Worm (Caenorhabditis elegans) whole organism, L4 larva: ENCODE results near the gene F18G5.6.
A peak's percentile ranks its signal among the peaks of the same experiment; 100 is the strongest.

Experiments used
- D1046.2 ChIP-seq: fragments of 200-800 bp; sonication (Bioruptor generic); IDR thresholded peaks from 2 replicates; pipeline ENCODE4 v1.3.6; 2022; ENCODE audit warnings: missing genetic modification characterization, missing compliant biosample characterization
- F10B5.3 ChIP-seq: sonication (generic microtip); optimal IDR thresholded peaks from 2 replicates; lab custom pipeline; 2016; ENCODE audit warnings: mild to moderate bottlenecking, missing genetic modification characterization, missing compliant biosample characterization
- F44E2.7 ChIP-seq: fragments of 200-800 bp; sonication (Bioruptor generic); IDR thresholded peaks from 2 replicates; pipeline ENCODE4 v2.1.2; 2022; ENCODE audit warnings: missing genetic modification characterization, missing compliant biosample characterization
- T26A8.4 ChIP-seq: fragments of 200-800 bp; sonication (Bioruptor generic); IDR thresholded peaks from 2 replicates; pipeline ENCODE4 v1.3.6; 2022; ENCODE audit warnings: missing genetic modification characterization, missing compliant biosample characterization
- Y75B8A.6 ChIP-seq: fragments of 200-800 bp; sonication (Bioruptor generic); IDR thresholded peaks from 2 replicates; pipeline ENCODE4 v1.3.6; 2022; ENCODE audit warnings: missing genetic modification reagents, missing genetic modification characterization, missing compliant biosample characterization
- ZK546.5 ChIP-seq, 2 experiments: sonication (generic microtip); optimal IDR thresholded peaks; 2 replicates each; lab custom pipeline; 2017; ENCODE audit warnings: missing biosample characterization in 2 of 2, missing genetic modification characterization in 2 of 2
- aha-1 ChIP-seq: fragments of 150-350 bp; peaks from one replicate; lab custom pipeline; 2014; ENCODE audit warnings: missing biosample characterization, missing genetic modification characterization
- aly-2 ChIP-seq: sonication (generic microtip); optimal IDR thresholded peaks from 2 replicates; lab custom pipeline; 2018; ENCODE audit warnings: missing biosample characterization, missing genetic modification characterization
- ama-1 ChIP-seq: fragments of 150-350 bp; optimal IDR thresholded peaks from 2 replicates; lab custom pipeline; 2014; ENCODE audit warnings: inconsistent platforms, mixed read lengths
- ceh-20 ChIP-seq: fragments of 200-800 bp; sonication (Bioruptor generic); IDR thresholded peaks from 2 replicates; pipeline ENCODE4 v1.3.6; 2022; ENCODE audit warnings: missing genetic modification reagents, missing genetic modification characterization, missing compliant biosample characterization
- ceh-28 ChIP-seq: fragments of 150-350 bp; optimal IDR thresholded peaks from 2 replicates; lab custom pipeline; 2014; ENCODE audit warnings: missing biosample characterization, missing genetic modification reagents, missing genetic modification characterization
- ceh-44 ChIP-seq: fragments of 200-800 bp; sonication (Bioruptor generic); IDR thresholded peaks from 2 replicates; pipeline ENCODE4 v1.3.6; 2022; ENCODE audit warnings: missing genetic modification reagents, missing genetic modification characterization, missing compliant biosample characterization
- daf-16 ChIP-seq, 3 experiments: sonication (generic microtip); optimal IDR thresholded peaks; 2 replicates each; lab custom pipeline; 2016 to 2017; ENCODE audit warnings: missing genetic modification characterization in 3 of 3, missing genetic modification reagents in 3 of 3, mild to moderate bottlenecking in 2 of 3, missing compliant biosample characterization in 2 of 3, missing biosample characterization in 1 of 3, moderate library complexity in 1 of 3
- dmd-6 ChIP-seq: fragments of 200-800 bp; sonication (Bioruptor generic); IDR thresholded peaks from 2 replicates; pipeline ENCODE4 v1.3.6; 2022; ENCODE audit warnings: missing genetic modification reagents, missing genetic modification characterization, missing compliant biosample characterization
- dmd-8 ChIP-seq: fragments of 200-800 bp; sonication (Bioruptor generic); IDR thresholded peaks from 2 replicates; pipeline ENCODE4 v1.3.6; 2022; ENCODE audit warnings: missing genetic modification characterization, missing compliant biosample characterization
- duxl-1 ChIP-seq: sonication (generic microtip); optimal IDR thresholded peaks from 2 replicates; lab custom pipeline; 2016; ENCODE audit warnings: mild to moderate bottlenecking, missing genetic modification characterization, moderate library complexity, missing compliant biosample characterization; ENCODE audit not compliant: poor library complexity
- dve-1 ChIP-seq: sonication (generic microtip); optimal IDR thresholded peaks from 2 replicates; lab custom pipeline; 2017; ENCODE audit warnings: antibody characterized with exemption, mild to moderate bottlenecking, missing genetic modification characterization, missing compliant biosample characterization; ENCODE audit not compliant: insufficient read depth
- egl-43 ChIP-seq: fragments of 200-800 bp; sonication (Bioruptor generic); IDR thresholded peaks from 2 replicates; pipeline ENCODE4 v1.3.6; 2022; ENCODE audit warnings: missing genetic modification reagents, missing genetic modification characterization, missing compliant biosample characterization
- fos-1 ChIP-seq: fragments of 150-350 bp; optimal IDR thresholded peaks from 2 replicates; lab custom pipeline; 2014; ENCODE audit warnings: missing biosample characterization, missing genetic modification characterization
- hlh-11 ChIP-seq: fragments of 200-800 bp; sonication (Bioruptor generic); optimal IDR thresholded peaks from 2 replicates; lab custom pipeline; 2018; ENCODE audit warnings: mild to moderate bottlenecking, missing genetic modification characterization, missing compliant biosample characterization
- hlh-30 ChIP-seq: sonication (generic microtip); optimal IDR thresholded peaks from 2 replicates; lab custom pipeline; 2017; ENCODE audit warnings: antibody characterized with exemption, mild to moderate bottlenecking, missing genetic modification characterization, missing compliant biosample characterization; ENCODE audit not compliant: insufficient read depth
- hmg-1.1 ChIP-seq: fragments of 200-800 bp; sonication (Bioruptor generic); IDR thresholded peaks from 2 replicates; pipeline ENCODE4 v1.3.6; 2022; ENCODE audit warnings: missing genetic modification reagents, missing genetic modification characterization, missing compliant biosample characterization
- mep-1 ChIP-seq: fragments of 150-350 bp; sonication (generic microtip); optimal IDR thresholded peaks from 3 replicates; lab custom pipeline; 2014; ENCODE audit warnings: missing biosample characterization, missing genetic modification characterization
- nhr-11 ChIP-seq: fragments of 150-350 bp; optimal IDR thresholded peaks from 2 replicates; lab custom pipeline; 2014; ENCODE audit warnings: missing biosample characterization, missing genetic modification characterization
- nhr-111 ChIP-seq: fragments of 200-800 bp; sonication (Bioruptor generic); optimal IDR thresholded peaks from 2 replicates; lab custom pipeline; 2018; ENCODE audit warnings: mild to moderate bottlenecking, missing genetic modification characterization, missing compliant biosample characterization
- nhr-25 ChIP-seq: sonication (generic microtip); optimal IDR thresholded peaks from 2 replicates; lab custom pipeline; 2017; ENCODE audit warnings: missing genetic modification characterization, mild to moderate bottlenecking, missing compliant biosample characterization, antibody characterized with exemption, moderate library complexity, borderline replicate concordance; ENCODE audit not compliant: insufficient read depth
- nhr-28 ChIP-seq: fragments of 150-350 bp; optimal IDR thresholded peaks from 2 replicates; lab custom pipeline; 2014; ENCODE audit warnings: missing biosample characterization, missing genetic modification characterization
- nhr-42 ChIP-seq: fragments of 200-800 bp; sonication (Bioruptor generic); IDR thresholded peaks from 2 replicates; pipeline ENCODE4 v1.3.6; 2022; ENCODE audit warnings: missing genetic modification characterization, missing compliant biosample characterization
- nhr-76 ChIP-seq: fragments of 150-350 bp; optimal IDR thresholded peaks from 2 replicates; lab custom pipeline; 2014; ENCODE audit warnings: missing biosample characterization, missing genetic modification characterization
- pha-4 ChIP-seq, 2 experiments: fragments of 150-350 bp in 1 of 2; fragments of 200-800 bp in 1 of 2; sonication (Bioruptor generic) in 1 of 2; IDR thresholded peaks in 1 of 2; optimal IDR thresholded peaks in 1 of 2; 2 replicates each; pipeline versions ENCODE4 v1.3.6 to Lab custom; 2014 to 2022; ENCODE audit warnings: missing genetic modification characterization in 2 of 2, missing genetic modification reagents in 2 of 2, missing biosample characterization in 1 of 2, missing compliant biosample characterization in 1 of 2
- php-3 ChIP-seq: fragments of 200-800 bp; sonication (Bioruptor generic); IDR thresholded peaks from 2 replicates; pipeline ENCODE4 v1.3.6; 2022; ENCODE audit warnings: missing genetic modification reagents, missing genetic modification characterization, missing compliant biosample characterization
- pqm-1 ChIP-seq: sonication (generic microtip); optimal IDR thresholded peaks from 2 replicates; lab custom pipeline; 2017; ENCODE audit warnings: missing biosample characterization, missing genetic modification characterization
- spr-3 ChIP-seq: fragments of 200-800 bp; sonication (Bioruptor generic); optimal IDR thresholded peaks from 2 replicates; lab custom pipeline; 2018; ENCODE audit warnings: mild to moderate bottlenecking, missing genetic modification characterization, missing compliant biosample characterization
- unc-62 ChIP-seq, 3 experiments: fragments of 150-350 bp in 1 of 3; sonication (generic microtip); optimal IDR thresholded peaks in 2 of 3; peaks in 1 of 3; 1 replicate in 1 of 3; 2 replicates in 2 of 3; lab custom pipeline; 2014 to 2017; ENCODE audit warnings: missing biosample characterization in 3 of 3, missing genetic modification characterization in 3 of 3, missing genetic modification reagents in 3 of 3, missing genotype in 1 of 3
- vab-7 ChIP-seq: fragments of 200-800 bp; sonication (Bioruptor generic); IDR thresholded peaks from 2 replicates; pipeline ENCODE4 v1.3.6; 2022; ENCODE audit warnings: missing genetic modification reagents, missing genetic modification characterization, missing compliant biosample characterization
- zfp-3 ChIP-seq: fragments of 200-800 bp; sonication (Bioruptor generic); conservative IDR thresholded peaks from 2 replicates; pipeline ENCODE4 v1.3.6; 2022; ENCODE audit warnings: missing genetic modification reagents, missing genetic modification characterization, missing compliant biosample characterization
- zip-11 ChIP-seq: fragments of 200-800 bp; sonication (Bioruptor generic); IDR thresholded peaks from 2 replicates; pipeline ENCODE4 v1.3.6; 2022; ENCODE audit warnings: missing genetic modification characterization, missing compliant biosample characterization
- zip-2 ChIP-seq: fragments of 150-350 bp; optimal IDR thresholded peaks from 2 replicates; lab custom pipeline; 2014; ENCODE audit warnings: missing biosample characterization, missing genetic modification characterization
- ztf-7 ChIP-seq: fragments of 150-350 bp; optimal IDR thresholded peaks from 2 replicates; lab custom pipeline; 2014; ENCODE audit warnings: missing biosample characterization, missing genetic modification characterization

F18G5.6 gene

DNA sequence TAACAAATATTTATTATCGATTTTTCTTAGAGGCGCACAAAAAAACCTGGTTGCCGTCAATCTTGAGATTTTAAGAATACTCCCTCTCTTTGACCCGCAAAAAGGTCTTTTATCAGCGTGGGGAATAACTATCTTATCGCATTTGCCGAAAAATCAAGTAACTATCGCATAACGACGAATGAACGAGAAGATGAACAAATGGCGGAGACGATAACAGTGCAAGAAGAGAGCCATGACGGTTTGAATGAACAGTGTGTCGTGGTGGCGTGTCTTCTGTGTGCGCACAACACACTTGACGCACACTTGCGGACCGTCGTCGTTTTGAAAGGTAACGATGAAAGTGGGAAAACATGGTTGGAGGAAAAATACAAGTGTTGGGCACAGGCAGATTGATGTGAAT, 7.8 kb upstream of the F18G5.6 start (continued):
- TF ChIP-seq pha-4 (GFP tag; IDR thresholded peaks at IDR 0.05; lab: Robert Waterston, UW) (0 out of 2 replicates have a peak, but pooled peaks have one; percentile 35), pha-4 (tag; optimal IDR thresholded peaks at IDR 0.05; lab: Kevin White, UChicago) (no peak), nhr-42 (GFP tag; lab: Robert Waterston, UW) (no peak), pqm-1 (peak; percentile 80)
- TF ChIP-seq, all 104 proteins: peak for 11

DNA sequence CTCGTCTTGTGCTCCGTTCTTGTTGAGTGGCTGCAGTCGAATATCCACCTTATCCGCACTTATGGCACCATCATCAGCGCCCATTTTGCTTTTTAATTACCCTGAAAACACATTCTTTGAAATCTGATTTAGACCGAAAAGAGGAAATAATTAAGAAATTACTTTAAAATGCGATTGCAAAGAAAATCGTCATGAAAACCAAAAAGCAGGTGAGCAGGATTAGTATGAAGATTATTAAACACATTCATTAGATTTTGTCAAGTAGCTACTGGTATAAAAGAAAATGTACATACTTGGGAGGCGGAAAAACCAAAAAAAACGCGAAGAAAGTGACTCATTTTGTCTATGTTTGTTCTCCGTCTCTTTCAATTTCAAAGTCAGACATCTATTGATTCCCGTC, 6.6 kb upstream of the F18G5.6 start, which contains the start of gene B0416.5:
Gene B0416.5 (minus strand): TSS at position 101 of the 400 bp plus-strand sequence.
- TF ChIP-seq egl-43 (GFP tag; lab: Robert Waterston, UW): no peak
- no peak for TF ChIP-seq ZK546.5 (tag; optimal IDR thresholded peaks at IDR 0.05; lab: Kevin White, UChicago)
- no peak for TF ChIP-seq ceh-28 (tag; lab: Kevin White, UChicago)
- no peak for TF ChIP-seq nhr-25
- no peak for TF ChIP-seq mep-1 (tag; lab: Kevin White, UChicago)
- no peak for TF ChIP-seq zip-2 (tag; lab: Kevin White, UChicago)
- TF ChIP-seq aly-2: no peak

DNA sequence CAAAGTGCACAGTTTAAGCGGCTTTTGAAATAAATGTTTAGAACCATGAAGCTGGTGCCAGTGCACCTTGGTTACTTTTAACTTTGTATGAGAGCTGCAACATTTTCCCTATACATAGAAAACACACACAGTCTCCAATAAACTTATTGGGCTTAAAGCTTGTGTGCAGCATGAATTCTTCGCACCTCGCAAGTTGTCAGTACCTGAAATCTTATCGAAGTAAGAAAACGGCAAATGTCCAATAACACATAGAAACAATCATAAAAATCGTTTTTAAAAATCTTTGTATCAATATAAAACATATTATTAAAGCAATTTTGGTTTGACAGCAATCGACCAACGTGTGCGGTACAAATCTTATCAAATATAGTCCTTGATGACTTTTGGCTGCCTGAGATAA, 4.2 kb upstream of the F18G5.6 start:
- TF ChIP-seq php-3 (GFP tag; lab: Robert Waterston, UW): 0 out of 2 replicates have a peak, but pooled peaks have one; percentile 32
- TF ChIP-seq nhr-76 (tag; lab: Kevin White, UChicago): no peak
- TF ChIP-seq Y75B8A.6 (GFP tag; lab: Robert Waterston, UW): no peak
- TF ChIP-seq spr-3 (GFP tag; lab: Kevin White, UChicago): no peak
- no peak for TF ChIP-seq D1046.2
- TF ChIP-seq ceh-44 (GFP tag; lab: Robert Waterston, UW): no peak
- TF ChIP-seq pha-4 (GFP tag; IDR thresholded peaks at IDR 0.05; lab: Robert Waterston, UW): no peak
- TF ChIP-seq pha-4 (tag; optimal IDR thresholded peaks at IDR 0.05; lab: Kevin White, UChicago): no peak
- no peak for TF ChIP-seq ztf-7 (tag; lab: Kevin White, UChicago)
- no peak for TF ChIP-seq hlh-30 (tag; lab: Kevin White, UChicago)
- TF ChIP-seq aha-1 (tag; lab: Kevin White, UChicago): no peak
- no peak for TF ChIP-seq fos-1 (tag; lab: Kevin White, UChicago)
- peak; percentile 22 for TF ChIP-seq F10B5.3 (tag; lab: Kevin White, UChicago)
- TF ChIP-seq ama-1 (lab: Kevin White, UChicago): no peak
- TF ChIP-seq unc-62 (GFP tag; optimal IDR thresholded peaks at IDR 0.05 in 1 of 2; lab: Kevin White, UChicago): peak in 1 of 2 experiments; percentile 93
- no peak for TF ChIP-seq unc-62 (tag; optimal IDR thresholded peaks at IDR 0.05; lab: Kevin White, UChicago)
- no peak for TF ChIP-seq duxl-1 (tag; lab: Kevin White, UChicago)
- TF ChIP-seq nhr-111 (GFP tag; lab: Kevin White, UChicago): no peak
- TF ChIP-seq nhr-11: no peak
- TF ChIP-seq zfp-3 (GFP tag; lab: Robert Waterston, UW): 0 out of 2 replicates have a peak, but pooled peaks have one; percentile 48
- no peak for TF ChIP-seq F44E2.7 (GFP tag; lab: Robert Waterston, UW)
- TF ChIP-seq dve-1 (tag; lab: Kevin White, UChicago): peak; percentile 4
- TF ChIP-seq dmd-8 (GFP tag; lab: Robert Waterston, UW): no peak
- no peak for TF ChIP-seq hmg-1.1 (GFP tag; lab: Robert Waterston, UW)
- no peak for TF ChIP-seq zip-11 (GFP tag; lab: Robert Waterston, UW)
- no peak for TF ChIP-seq ceh-28 (tag; lab: Kevin White, UChicago)
- no peak for TF ChIP-seq vab-7
- TF ChIP-seq, all 104 proteins: peak for 5

DNA sequence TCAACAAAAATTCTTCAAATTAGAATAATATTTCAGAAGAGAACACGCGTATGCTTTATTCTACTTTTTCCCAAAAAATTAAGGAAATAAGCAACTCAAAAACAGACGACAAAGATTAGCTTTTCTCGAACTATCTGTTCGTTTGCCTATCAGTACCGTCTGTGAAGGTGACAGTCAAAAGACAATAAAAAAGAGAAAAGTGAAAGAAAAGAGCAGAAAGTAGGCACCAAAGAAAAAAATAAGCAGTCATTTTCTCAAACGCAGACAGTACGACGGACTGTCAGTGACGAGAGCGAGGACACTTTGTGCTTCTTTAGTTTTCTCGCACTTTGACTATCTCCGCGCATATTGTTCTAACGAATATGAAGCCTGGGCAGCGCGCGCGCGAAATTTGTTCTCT, 2.4 kb upstream of the F18G5.6 start:
- peak; percentile 68 for TF ChIP-seq dve-1 (tag; lab: Kevin White, UChicago)
- TF ChIP-seq dmd-6 (GFP tag; lab: Robert Waterston, UW): peak; percentile 73
- TF ChIP-seq hlh-11: peak; percentile 54
- TF ChIP-seq zip-2 (tag; lab: Kevin White, UChicago): no peak
- TF ChIP-seq pqm-1: peak; percentile 14
- TF ChIP-seq nhr-28 (tag; lab: Kevin White, UChicago): peak; percentile 18
- no peak for TF ChIP-seq T26A8.4
- no peak for TF ChIP-seq daf-16 (GFP tag; optimal IDR thresholded peaks at IDR 0.05; lab: Kevin White, UChicago)
- peak; percentile 37 for TF ChIP-seq daf-16 (tag; optimal IDR thresholded peaks at IDR 0.05; lab: Kevin White, UChicago)
- peak; percentile 0 for TF ChIP-seq hlh-30 (tag; lab: Kevin White, UChicago)
- 0 out of 2 replicates have a peak, but pooled peaks have one; percentile 6 for TF ChIP-seq php-3 (GFP tag; lab: Robert Waterston, UW)
- TF ChIP-seq ceh-20 (GFP tag; lab: Robert Waterston, UW): no peak
